Fruit fly (Drosophila melanogaster) whole organism, pupa: ENCODE results near the gene Papst2.

Source experiments
- CG10348 ChIP-seq: fragments of 200-800 bp; sonication (Bioruptor generic); IDR thresholded peaks from 2 replicates; pipeline ENCODE4 v1.3.6; 2022; ENCODE audit warnings: missing biosample characterization, missing genetic modification characterization
- CG12605 ChIP-seq: fragments of 200-800 bp; sonication (Bioruptor generic); IDR thresholded peaks from 2 replicates; pipeline ENCODE4 v1.3.6; 2022; ENCODE audit warnings: missing biosample characterization, missing genetic modification characterization
- CG13204 ChIP-seq: fragments of 200-800 bp; sonication (Bioruptor generic); optimal IDR thresholded peaks from 2 replicates; lab custom pipeline; 2018; ENCODE audit warnings: missing biosample characterization, mild to moderate bottlenecking, missing genetic modification characterization, moderate library complexity
- CG14655 ChIP-seq: fragments of 200-800 bp; sonication (Bioruptor generic); optimal IDR thresholded peaks from 3 replicates; lab custom pipeline; 2017; ENCODE audit warnings: mild to moderate bottlenecking, missing biosample characterization, missing genetic modification reagents, missing genetic modification characterization
- CG15710 ChIP-seq: fragments of 200-800 bp; sonication (Bioruptor generic); optimal IDR thresholded peaks from 2 replicates; lab custom pipeline; 2018; ENCODE audit warnings: missing biosample characterization, mild to moderate bottlenecking, missing genetic modification characterization, moderate library complexity
- CG17806 ChIP-seq: fragments of 200-800 bp; sonication (Bioruptor generic); optimal IDR thresholded peaks from 2 replicates; lab custom pipeline; 2018; ENCODE audit warnings: missing biosample characterization, mild to moderate bottlenecking, missing genetic modification characterization, moderate library complexity
- CG32121 ChIP-seq: fragments of 200-800 bp; sonication (Bioruptor generic); IDR thresholded peaks from 2 replicates; pipeline ENCODE4 v1.3.6; 2022; ENCODE audit warnings: missing biosample characterization, missing genetic modification characterization
- CG34367 ChIP-seq: fragments of 200-800 bp; sonication (Bioruptor generic); optimal IDR thresholded peaks from 2 replicates; lab custom pipeline; 2018; ENCODE audit warnings: missing biosample characterization, mild to moderate bottlenecking, missing genetic modification characterization
- CG4496 ChIP-seq: fragments of 200-800 bp; sonication (Bioruptor generic); IDR thresholded peaks from 3 replicates; pipeline ENCODE4 v1.3.6; 2022; ENCODE audit warnings: missing biosample characterization, missing genetic modification characterization
- CG8159 ChIP-seq: fragments of 200-800 bp; sonication (Bioruptor generic); optimal IDR thresholded peaks from 3 replicates; lab custom pipeline; 2018; ENCODE audit warnings: missing biosample characterization, mild to moderate bottlenecking, missing genetic modification characterization, moderate library complexity
- CG8301 ChIP-seq: fragments of 200-800 bp; sonication (Bioruptor generic); optimal IDR thresholded peaks from 2 replicates; lab custom pipeline; 2018; ENCODE audit warnings: missing biosample characterization, mild to moderate bottlenecking, missing genetic modification characterization
- CG9948 ChIP-seq: fragments of 200-800 bp; sonication (Bioruptor generic); optimal IDR thresholded peaks from 2 replicates; lab custom pipeline; 2018; ENCODE audit warnings: missing biosample characterization, mild to moderate bottlenecking, missing genetic modification characterization, moderate library complexity
- D1 ChIP-seq: fragments of 200-800 bp; sonication (Bioruptor generic); optimal IDR thresholded peaks from 2 replicates; lab custom pipeline; 2018; ENCODE audit warnings: missing biosample characterization, mild to moderate bottlenecking, missing genetic modification characterization, moderate library complexity
- EcR ChIP-seq: fragments of 200-800 bp; sonication (Bioruptor generic); optimal IDR thresholded peaks from 3 replicates; lab custom pipeline; 2019; ENCODE audit warnings: missing biosample characterization, missing genetic modification characterization, mild to moderate bottlenecking, moderate library complexity, missing genetic modification reagents
- Ets98B ChIP-seq: fragments of 200-800 bp; sonication (Bioruptor generic); IDR thresholded peaks from 2 replicates; pipeline ENCODE4 v1.3.6; 2022; ENCODE audit warnings: missing biosample characterization, missing genetic modification characterization
- Pif1A ChIP-seq: fragments of 200-800 bp; sonication (Bioruptor generic); optimal IDR thresholded peaks from 3 replicates; lab custom pipeline; 2016; ENCODE audit warnings: missing biosample characterization, missing genetic modification characterization
- Pif1B ChIP-seq: fragments of 200-800 bp; sonication (Bioruptor generic); optimal IDR thresholded peaks from 3 replicates; lab custom pipeline; 2016; ENCODE audit warnings: missing biosample characterization, missing genetic modification characterization
- Snoo ChIP-seq: fragments of 200-800 bp; sonication (Bioruptor generic); optimal IDR thresholded peaks from 3 replicates; lab custom pipeline; 2017; ENCODE audit warnings: missing biosample characterization, mild to moderate bottlenecking, missing genetic modification characterization, inconsistent platforms
- fd96Ca ChIP-seq: fragments of 200-800 bp; sonication (Bioruptor generic); IDR thresholded peaks from 3 replicates; pipeline ENCODE4 v1.3.6; 2022; ENCODE audit warnings: missing biosample characterization, missing genetic modification characterization
- gl ChIP-seq: fragments of 200-800 bp; sonication (Bioruptor generic); optimal IDR thresholded peaks from 2 replicates; lab custom pipeline; 2018; ENCODE audit warnings: missing biosample characterization, mild to moderate bottlenecking, missing genetic modification characterization
- rn ChIP-seq: fragments of 200-800 bp; sonication (Bioruptor generic); IDR thresholded peaks from 2 replicates; pipeline ENCODE4 v1.3.6; 2022; ENCODE audit warnings: missing biosample characterization, missing genetic modification characterization

The Papst2 gene

DNA sequence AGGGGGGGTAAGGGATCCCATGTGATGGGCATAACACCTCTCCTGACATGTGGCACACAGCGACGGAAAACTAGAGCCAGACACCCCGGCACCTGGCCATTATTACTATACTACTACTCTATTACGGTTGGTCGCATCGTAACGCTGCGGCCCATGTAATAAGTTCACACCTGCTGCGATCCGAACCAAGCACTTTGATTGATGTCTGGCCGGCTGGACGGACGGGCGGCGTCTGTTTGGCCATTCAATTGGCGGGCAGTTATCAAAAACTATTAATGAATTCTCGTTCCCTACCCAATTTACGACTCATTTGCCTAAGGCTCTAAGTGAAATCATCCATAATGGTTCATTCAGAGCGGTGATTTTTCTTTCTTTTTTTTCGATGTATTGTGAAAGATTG is 35.1 kb upstream of the Papst2 start:
- no peak for TF ChIP-seq CG8159
- TF ChIP-seq CG12605 (GFP tag; lab: Robert Waterston, UW): no peak
- no peak for TF ChIP-seq gl (tag; lab: Kevin White, UChicago)
- TF ChIP-seq EcR (GFP tag; lab: Kevin White, UChicago): no peak
- no peak for TF ChIP-seq CG10348 (GFP tag; lab: Robert Waterston, UW)
- no peak for TF ChIP-seq fd96Ca (GFP tag; lab: Robert Waterston, UW)
- no peak for TF ChIP-seq Snoo (tag; lab: Kevin White, UChicago)
- no peak for TF ChIP-seq D1 (tag; lab: Kevin White, UChicago)
- no peak for TF ChIP-seq CG4496
- TF ChIP-seq CG17806 (tag; lab: Kevin White, UChicago): no peak
- TF ChIP-seq CG8301 (tag; lab: Kevin White, UChicago): no peak
- no peak for TF ChIP-seq Pif1B (GFP tag; lab: Kevin White, UChicago)
- no peak for TF ChIP-seq CG14655 (GFP tag; lab: Kevin White, UChicago)
- TF ChIP-seq CG34367 (tag; lab: Kevin White, UChicago): no peak
- no peak for TF ChIP-seq Ets98B (GFP tag; lab: Robert Waterston, UW)
- no peak for TF ChIP-seq rn (GFP tag; lab: Robert Waterston, UW)
- TF ChIP-seq CG13204 (GFP tag; lab: Kevin White, UChicago): no peak
- TF ChIP-seq CG9948 (tag; lab: Kevin White, UChicago): no peak

DNA sequence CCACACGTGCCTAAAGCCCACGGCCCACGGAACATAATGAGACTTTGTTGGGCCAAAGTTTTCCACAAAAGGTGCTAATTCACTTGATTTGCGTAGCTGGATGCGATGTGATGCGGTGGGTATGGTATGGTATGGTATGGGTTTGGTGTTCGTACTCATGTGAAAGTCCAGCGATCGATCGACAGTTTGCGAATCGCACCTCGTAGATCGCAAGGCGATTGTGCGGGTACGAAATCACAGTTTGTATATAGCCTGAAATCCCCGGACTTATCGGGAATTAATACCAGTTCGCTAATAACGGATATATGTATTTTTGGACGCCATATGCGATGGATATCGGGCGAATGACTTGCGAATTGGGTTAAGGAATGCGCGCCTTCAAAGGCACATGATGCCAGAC is 34.7 kb upstream of the Papst2 start:
- TF ChIP-seq CG15710 (tag; lab: Kevin White, UChicago) (no peak), CG12605 (GFP tag; lab: Robert Waterston, UW) (no peak)

DNA sequence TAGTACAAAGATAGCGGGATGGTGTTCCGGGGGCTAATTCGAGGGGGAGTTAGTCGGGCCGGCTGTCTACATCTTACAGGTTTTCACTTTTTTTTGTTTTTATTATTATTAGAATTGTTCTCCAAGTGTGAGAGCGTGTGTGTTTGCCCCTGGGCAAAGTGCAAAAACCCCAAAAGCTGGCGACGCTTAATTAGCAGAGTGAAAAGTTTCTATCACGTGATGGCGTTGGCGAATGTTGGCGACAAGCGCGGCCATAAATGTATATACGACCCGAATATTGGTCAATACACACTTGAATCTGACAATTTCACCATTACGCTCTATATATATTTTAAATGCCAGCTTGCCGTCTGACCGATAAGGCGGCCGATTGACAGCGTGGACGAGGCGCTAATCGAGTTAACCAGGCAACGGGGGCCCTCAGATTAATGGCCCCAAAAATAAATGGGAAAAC is 33.7 kb upstream of the Papst2 start:
- TF ChIP-seq Pif1A (no peak), CG4496 (no peak), rn (GFP tag; lab: Robert Waterston, UW) (no peak), fd96Ca (GFP tag; lab: Robert Waterston, UW) (no peak), CG14655 (GFP tag; lab: Kevin White, UChicago) (no peak), CG34367 (tag; lab: Kevin White, UChicago) (no peak), CG13204 (GFP tag; lab: Kevin White, UChicago) (no peak), Snoo (tag; lab: Kevin White, UChicago) (no peak), CG15710 (tag; lab: Kevin White, UChicago) (no peak), CG17806 (tag; lab: Kevin White, UChicago) (no peak)
- TF ChIP-seq, all 21 proteins: peak for 0

DNA sequence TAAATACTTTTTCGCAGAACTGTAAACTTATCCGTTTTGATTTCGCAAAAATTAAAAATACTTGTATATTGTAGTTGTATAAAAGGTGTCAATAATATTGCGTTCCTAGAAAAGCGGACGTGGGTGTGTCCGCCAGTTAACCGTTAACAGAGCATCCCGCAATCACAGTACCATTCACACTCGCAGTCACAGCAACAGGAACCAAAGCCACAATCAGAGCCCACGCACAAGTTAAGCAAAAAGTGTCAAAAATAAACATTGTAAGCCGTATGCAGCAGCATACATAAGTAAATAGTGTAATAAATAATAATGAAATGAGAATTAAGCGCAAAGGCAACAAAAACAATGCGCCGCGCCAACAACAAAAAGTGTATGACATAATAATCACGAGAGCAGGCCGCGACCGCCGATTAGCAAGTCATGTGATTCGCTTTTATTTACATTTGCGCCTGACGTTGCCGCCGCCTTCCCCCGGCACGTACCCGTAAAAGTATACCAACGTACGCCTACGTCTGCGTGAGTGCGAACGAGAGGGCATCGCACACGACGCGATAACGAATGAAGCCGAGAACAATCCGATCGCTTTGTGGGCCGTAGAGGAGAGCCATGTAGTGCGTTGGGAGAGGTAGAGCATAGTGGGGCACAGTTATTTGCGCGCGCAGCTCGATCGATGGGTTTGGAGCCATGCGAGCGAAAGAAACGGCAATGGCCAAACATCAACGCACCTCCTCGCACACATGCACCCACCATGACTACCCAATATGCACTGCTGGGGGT is 32.7 kb upstream of the Papst2 start:
- no peak for TF ChIP-seq CG8301 (tag; lab: Kevin White, UChicago)
- TF ChIP-seq D1 (tag; lab: Kevin White, UChicago): no peak
- no peak for TF ChIP-seq CG15710 (tag; lab: Kevin White, UChicago)
- TF ChIP-seq CG9948 (tag; lab: Kevin White, UChicago): no peak
- peak; percentile 27 for TF ChIP-seq CG14655 (GFP tag; lab: Kevin White, UChicago)
- TF ChIP-seq gl (tag; lab: Kevin White, UChicago): peak; percentile 44
- peak; percentile 72; the same call in 2 of the 3 replicates for TF ChIP-seq fd96Ca (GFP tag; lab: Robert Waterston, UW)
- TF ChIP-seq CG17806 (tag; lab: Kevin White, UChicago): no peak
- peak; percentile 45; the same call in 1 of the 3 replicates for TF ChIP-seq CG4496
- TF ChIP-seq Pif1A: peak; percentile 21
- TF ChIP-seq Snoo (tag; lab: Kevin White, UChicago): no peak
- no peak for TF ChIP-seq rn (GFP tag; lab: Robert Waterston, UW)
- peak; percentile 23 for TF ChIP-seq Pif1B (GFP tag; lab: Kevin White, UChicago)
- no peak for TF ChIP-seq CG12605 (GFP tag; lab: Robert Waterston, UW)
- TF ChIP-seq CG13204 (GFP tag; lab: Kevin White, UChicago): peak; percentile 98
- no peak for TF ChIP-seq CG10348 (GFP tag; lab: Robert Waterston, UW)
- peak; percentile 67 for TF ChIP-seq Ets98B (GFP tag; lab: Robert Waterston, UW)
- TF ChIP-seq CG32121: peak; percentile 79
- TF ChIP-seq CG8159: peak; percentile 12
- TF ChIP-seq CG34367 (tag; lab: Kevin White, UChicago): no peak
- peak; percentile 96 for TF ChIP-seq EcR (GFP tag; lab: Kevin White, UChicago)

DNA sequence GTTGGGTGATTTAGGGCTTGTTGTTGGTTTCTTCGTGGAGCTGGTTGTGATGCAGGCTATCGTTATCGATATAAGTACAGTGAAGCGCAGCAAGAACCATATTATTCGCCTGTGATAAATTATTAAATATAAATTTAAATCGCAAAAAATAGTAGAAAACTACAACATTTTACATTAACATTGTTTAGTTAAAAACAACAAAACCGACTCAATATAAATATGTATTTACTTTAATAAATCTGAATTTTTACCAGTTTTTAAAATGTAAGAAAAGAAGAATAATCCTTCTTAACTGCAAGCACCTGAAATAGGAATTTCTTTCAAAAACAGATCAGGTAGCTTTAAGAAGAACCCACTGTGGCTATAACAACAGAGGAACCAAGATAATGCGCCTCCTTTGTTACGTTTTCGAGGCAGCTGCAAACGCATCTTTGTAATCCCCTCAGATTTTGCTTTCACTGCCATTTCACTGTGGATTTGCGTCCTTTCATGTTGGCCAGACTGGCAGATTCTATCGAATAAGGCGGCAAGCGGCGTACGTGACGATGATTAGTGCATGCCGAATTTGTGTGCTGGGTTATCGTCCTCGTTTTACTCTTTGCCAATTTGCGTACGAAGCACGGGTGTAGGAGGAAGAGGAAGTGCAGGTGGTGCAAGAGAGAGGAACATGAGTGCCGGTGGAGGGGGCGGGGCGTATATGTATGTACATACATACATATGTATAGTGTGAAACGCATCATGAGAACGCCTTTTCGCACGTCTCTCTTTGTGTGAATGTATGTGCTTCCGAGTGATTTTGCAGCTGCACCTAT is 31.9 kb upstream of the Papst2 start:
- TF ChIP-seq D1 (tag; lab: Kevin White, UChicago) (no peak), CG9948 (tag; lab: Kevin White, UChicago) (peak; percentile 23), fd96Ca (GFP tag; lab: Robert Waterston, UW) (peak; percentile 57; the same call in 2 of the 3 replicates), CG15710 (tag; lab: Kevin White, UChicago) (peak; percentile 24), CG10348 (GFP tag; lab: Robert Waterston, UW) (no peak), Ets98B (GFP tag; lab: Robert Waterston, UW) (no peak; the same call in none of the 2 replicates), EcR (GFP tag; lab: Kevin White, UChicago) (peak; percentile 57), gl (tag; lab: Kevin White, UChicago) (no peak), CG17806 (tag; lab: Kevin White, UChicago) (no peak), Snoo (tag; lab: Kevin White, UChicago) (peak; percentile 50), rn (GFP tag; lab: Robert Waterston, UW) (no peak), CG13204 (GFP tag; lab: Kevin White, UChicago) (peak; percentile 38), CG8159 (peak; percentile 49), CG12605 (GFP tag; lab: Robert Waterston, UW) (no peak), CG8301 (tag; lab: Kevin White, UChicago) (no peak), CG32121 (peak; percentile 56), Pif1B (GFP tag; lab: Kevin White, UChicago) (no peak), CG4496 (no peak; the same call in 2 of the 3 replicates), Pif1A (no peak), CG34367 (tag; lab: Kevin White, UChicago) (no peak), CG14655 (GFP tag; lab: Kevin White, UChicago) (peak; percentile 35)
